Fruit fly (Drosophila melanogaster) whole organism, adult: Measurements from ENCODE around the gene CG7910.

ENCODE experiments used
- CG12768 ChIP-seq: fragments of 200-800 bp; sonication (Bioruptor generic); optimal IDR thresholded peaks from 2 replicates; lab custom pipeline; 2017; ENCODE audit warnings: missing biosample characterization, missing genetic modification characterization, mild to moderate bottlenecking, moderate library complexity, missing genetic modification reagents
- CG14711 ChIP-seq: fragments of 200-800 bp; sonication (Bioruptor generic); optimal IDR thresholded peaks from 2 replicates; lab custom pipeline; 2018; ENCODE audit warnings: missing biosample characterization, mild to moderate bottlenecking, missing genetic modification characterization, moderate library complexity
- CG1620 ChIP-seq: fragments of 200-800 bp; sonication (Bioruptor generic); optimal IDR thresholded peaks from 2 replicates; lab custom pipeline; 2016; ENCODE audit warnings: missing biosample characterization, missing genetic modification characterization
- CG33017 ChIP-seq: fragments of 200-800 bp; sonication (Bioruptor generic); optimal IDR thresholded peaks from 2 replicates; lab custom pipeline; 2018; ENCODE audit warnings: missing biosample characterization, mild to moderate bottlenecking, missing genetic modification characterization, moderate library complexity
- CG5204 ChIP-seq: fragments of 200-800 bp; sonication (Bioruptor generic); optimal IDR thresholded peaks from 2 replicates; lab custom pipeline; 2016; ENCODE audit warnings: missing biosample characterization, missing genetic modification characterization
- CG7101 ChIP-seq: fragments of 200-800 bp; sonication (Bioruptor generic); optimal IDR thresholded peaks from 2 replicates; lab custom pipeline; 2018; ENCODE audit warnings: missing biosample characterization, mild to moderate bottlenecking, missing genetic modification characterization, moderate library complexity
- Crg-1 ChIP-seq: fragments of 200-800 bp; sonication (Bioruptor generic); optimal IDR thresholded peaks from 2 replicates; lab custom pipeline; 2016; ENCODE audit warnings: missing biosample characterization, missing genetic modification characterization
- Hr96 ChIP-seq: fragments of 200-800 bp; sonication (Bioruptor generic); optimal IDR thresholded peaks from 2 replicates; lab custom pipeline; 2016; ENCODE audit warnings: missing biosample characterization, missing genetic modification characterization
- bab1 ChIP-seq: fragments of 200-800 bp; sonication (Bioruptor generic); optimal IDR thresholded peaks from 3 replicates; lab custom pipeline; 2019; ENCODE audit warnings: missing biosample characterization, mild to moderate bottlenecking, missing genetic modification characterization, moderate library complexity
- cic ChIP-seq: fragments of 200-800 bp; sonication (Bioruptor generic); optimal IDR thresholded peaks from 2 replicates; lab custom pipeline; 2017; ENCODE audit warnings: missing biosample characterization, mild to moderate bottlenecking, missing genetic modification characterization, moderate library complexity
- kay ChIP-seq: fragments of 200-800 bp; sonication (Bioruptor generic); peaks from one replicate; lab custom pipeline; 2016; ENCODE audit warnings: missing biosample characterization, missing genetic modification characterization, borderline replicate concordance
- pad ChIP-seq: fragments of 200-800 bp; sonication (Bioruptor generic); optimal IDR thresholded peaks from 3 replicates; lab custom pipeline; 2017; ENCODE audit warnings: missing biosample characterization, missing genetic modification characterization, mild to moderate bottlenecking, moderate library complexity, missing genetic modification reagents
- tj ChIP-seq: fragments of 200-800 bp; sonication (Bioruptor generic); optimal IDR thresholded peaks from 3 replicates; lab custom pipeline; 2017; ENCODE audit warnings: missing biosample characterization, mild to moderate bottlenecking, missing genetic modification characterization, moderate library complexity
- toe ChIP-seq: fragments of 200-800 bp; sonication (Bioruptor generic); optimal IDR thresholded peaks from 2 replicates; lab custom pipeline; 2016; ENCODE audit warnings: missing biosample characterization, missing genetic modification characterization

dm6 chr3R:8132398-8132797 is 45.3 kb downstream of the CG7910 start:
- TF ChIP-seq CG7101 (tag; lab: Kevin White, UChicago) (no peak), CG12768 (no peak), CG14711 (no peak), cic (GFP tag; lab: Kevin White, UChicago) (no peak), bab1 (GFP tag; lab: Kevin White, UChicago) (no peak), tj (GFP tag; lab: Kevin White, UChicago) (no peak), pad (GFP tag; lab: Kevin White, UChicago) (no peak), Crg-1 (no peak), kay (no peak), CG33017 (tag; lab: Kevin White, UChicago) (no peak), Hr96 (no peak), CG1620 (no peak), CG5204 (GFP tag; lab: Kevin White, UChicago) (no peak), toe (GFP tag; lab: Kevin White, UChicago) (no peak)
